Fruit fly (Drosophila melanogaster) whole organism, wandering third instar larva: ENCODE results near the gene CG13876.

Experiments used
- Abd-B ChIP-seq: fragments of >200 bp; optimal IDR thresholded peaks from 2 replicates; lab custom pipeline; 2017; ENCODE audit warnings: missing biosample characterization, missing genetic modification characterization
- CG32264 ChIP-seq: fragments of 200-800 bp; sonication (Bioruptor generic); optimal IDR thresholded peaks from 2 replicates; lab custom pipeline; 2016; ENCODE audit warnings: missing biosample characterization, missing genetic modification characterization
- CG9705 ChIP-seq: fragments of 200-800 bp; sonication (Bioruptor generic); optimal IDR thresholded peaks from 2 replicates; lab custom pipeline; 2018; ENCODE audit warnings: missing biosample characterization, mild to moderate bottlenecking, missing genetic modification characterization
- CrebA ChIP-seq: fragments of 200-800 bp; sonication (Bioruptor generic); optimal IDR thresholded peaks from 2 replicates; lab custom pipeline; 2016; ENCODE audit warnings: missing biosample characterization, mild to moderate bottlenecking, missing genetic modification characterization, borderline replicate concordance
- Dfd ChIP-seq: fragments of >200 bp; optimal IDR thresholded peaks from 2 replicates; lab custom pipeline; 2017; ENCODE audit warnings: missing biosample characterization, missing genetic modification characterization
- Dif ChIP-seq: fragments of 200-275, 200-300 bp; sonication (Bioruptor generic); optimal IDR thresholded peaks from 2 replicates; lab custom pipeline; 2018; ENCODE audit warnings: missing biosample characterization, missing genetic modification characterization; ENCODE audit not compliant: partially characterized antibody
- GATAd ChIP-seq: sonication (Bioruptor generic); optimal IDR thresholded peaks from 2 replicates; lab custom pipeline; 2016; ENCODE audit warnings: missing biosample characterization, missing genetic modification characterization
- HLH106 ChIP-seq: fragments of 200-800 bp; optimal IDR thresholded peaks from 3 replicates; lab custom pipeline; 2019; ENCODE audit warnings: missing biosample characterization, mild to moderate bottlenecking, missing genetic modification characterization, moderate library complexity
- Hnf4 ChIP-seq: fragments of 200-800 bp; sonication (Bioruptor generic); optimal IDR thresholded peaks from 2 replicates; lab custom pipeline; 2016; ENCODE audit warnings: missing biosample characterization, mild to moderate bottlenecking, missing genetic modification characterization
- Hr78 ChIP-seq: fragments of >200 bp; optimal IDR thresholded peaks from 2 replicates; lab custom pipeline; 2017; ENCODE audit warnings: missing biosample characterization, missing genetic modification characterization
- Hr83 ChIP-seq: fragments of 200-300 bp; sonication (Bioruptor generic); optimal IDR thresholded peaks from 2 replicates; lab custom pipeline; 2016; ENCODE audit warnings: missing biosample characterization, mild to moderate bottlenecking, missing genetic modification characterization, moderate library complexity; ENCODE audit not compliant: poor library complexity, severe bottlenecking
- Jra ChIP-seq: sonication (Bioruptor generic); optimal IDR thresholded peaks from 2 replicates; lab custom pipeline; 2016; ENCODE audit warnings: missing biosample characterization, missing genetic modification characterization
- Mio ChIP-seq: sonication (Bioruptor generic); optimal IDR thresholded peaks from 2 replicates; lab custom pipeline; 2016; ENCODE audit warnings: missing biosample characterization, missing genetic modification characterization
- Myc ChIP-seq: fragments of >200 bp; optimal IDR thresholded peaks from 2 replicates; lab custom pipeline; 2017
- N ChIP-seq: fragments of >200 bp; optimal IDR thresholded peaks from 2 replicates; lab custom pipeline; 2018; ENCODE audit warnings: missing biosample characterization, missing external identifiers, missing genetic modification characterization
- OdsH ChIP-seq: fragments of 200-800 bp; sonication (Bioruptor generic); optimal IDR thresholded peaks from 2 replicates; lab custom pipeline; 2016; ENCODE audit warnings: missing biosample characterization, mild to moderate bottlenecking, missing genetic modification characterization
- Rel ChIP-seq, 2 experiments: fragments of 200-800 bp; sonication (Bioruptor generic) in 1 of 2; optimal IDR thresholded peaks; 2 replicates in 1 of 2; 3 replicates in 1 of 2; lab custom pipeline; 2016 to 2019; ENCODE audit warnings: mild to moderate bottlenecking in 2 of 2, missing biosample characterization in 2 of 2, missing genetic modification characterization in 2 of 2, moderate library complexity in 1 of 2
- Sp1 ChIP-seq: fragments of 200-800 bp; sonication (Bioruptor generic); optimal IDR thresholded peaks from 3 replicates; lab custom pipeline; 2019; ENCODE audit warnings: missing biosample characterization, mild to moderate bottlenecking, missing genetic modification characterization, moderate library complexity
- Vsx2 ChIP-seq: fragments of 200-300, 225-300 bp; sonication (Bioruptor generic); optimal IDR thresholded peaks from 2 replicates; lab custom pipeline; 2018; ENCODE audit warnings: missing biosample characterization, missing genetic modification characterization; ENCODE audit not compliant: partially characterized antibody
- brk ChIP-seq: fragments of 200-800 bp; sonication (Bioruptor generic); optimal IDR thresholded peaks from 2 replicates; lab custom pipeline; 2016; ENCODE audit warnings: missing biosample characterization, mild to moderate bottlenecking, missing genetic modification characterization
- dl ChIP-seq, 2 experiments: fragments of 175-275, 200-275 bp in 1 of 2; fragments of 200-275 bp in 1 of 2; sonication (Bioruptor generic); optimal IDR thresholded peaks; lab custom pipeline; 2018; ENCODE audit warnings: mild to moderate bottlenecking in 2 of 2, missing biosample characterization in 2 of 2, missing genetic modification characterization in 2 of 2, moderate library complexity in 2 of 2; ENCODE audit not compliant: partially characterized antibody in 2 of 2, insufficient read depth in 1 of 2
- dmrt93B ChIP-seq: fragments of 200-800 bp; sonication (Bioruptor generic); optimal IDR thresholded peaks from 2 replicates; lab custom pipeline; 2018; ENCODE audit warnings: missing biosample characterization, mild to moderate bottlenecking, missing genetic modification characterization
- dsf ChIP-seq: sonication (Bioruptor generic); optimal IDR thresholded peaks from 2 replicates; lab custom pipeline; 2016; ENCODE audit warnings: missing biosample characterization, missing genetic modification characterization, borderline replicate concordance
- ey ChIP-seq: fragments of 200-800 bp; sonication (Bioruptor generic); optimal IDR thresholded peaks from 2 replicates; lab custom pipeline; 2016; ENCODE audit warnings: missing biosample characterization, missing genetic modification characterization
- foxo ChIP-seq, 2 experiments: fragments of 200-800 bp; sonication (Bioruptor generic); optimal IDR thresholded peaks; 2 replicates in 1 of 2; 3 replicates in 1 of 2; lab custom pipeline; 2016 to 2017; ENCODE audit warnings: missing biosample characterization in 2 of 2, missing genetic modification characterization in 2 of 2
- fru ChIP-seq: fragments of 200-800 bp; sonication (Bioruptor generic); optimal IDR thresholded peaks from 3 replicates; lab custom pipeline; 2016; ENCODE audit warnings: missing biosample characterization, mild to moderate bottlenecking, missing genetic modification characterization
- h ChIP-seq: fragments of 200-800 bp; sonication (Bioruptor generic); optimal IDR thresholded peaks from 3 replicates; lab custom pipeline; 2016; ENCODE audit warnings: missing biosample characterization, mild to moderate bottlenecking, missing genetic modification characterization
- jim ChIP-seq: fragments of 175-275, 200-325 bp; sonication (Bioruptor generic); optimal IDR thresholded peaks from 2 replicates; lab custom pipeline; 2016; ENCODE audit warnings: missing biosample characterization, mild to moderate bottlenecking, missing genetic modification characterization
- lola ChIP-seq: fragments of >200 bp; optimal IDR thresholded peaks from 2 replicates; lab custom pipeline; 2017; ENCODE audit warnings: missing biosample characterization, missing genetic modification characterization
- pan ChIP-seq: fragments of >200 bp; optimal IDR thresholded peaks from 2 replicates; lab custom pipeline; 2017
- psq ChIP-seq: fragments of 200-800 bp; sonication (Bioruptor generic); optimal IDR thresholded peaks from 3 replicates; lab custom pipeline; 2017; ENCODE audit warnings: missing biosample characterization, mild to moderate bottlenecking, missing genetic modification characterization, moderate library complexity
- rgr ChIP-seq: fragments of 200-800 bp; sonication (Bioruptor generic); optimal IDR thresholded peaks from 3 replicates; lab custom pipeline; 2016; ENCODE audit warnings: missing biosample characterization, mild to moderate bottlenecking, missing genetic modification characterization
- sage ChIP-seq: fragments of 200-800 bp; sonication (Bioruptor generic); optimal IDR thresholded peaks from 2 replicates; lab custom pipeline; 2016; ENCODE audit warnings: missing biosample characterization, mild to moderate bottlenecking, missing genetic modification characterization
- sv ChIP-seq: fragments of 200-800 bp; sonication (Bioruptor generic); optimal IDR thresholded peaks from 3 replicates; lab custom pipeline; 2016; ENCODE audit warnings: missing biosample characterization, missing genetic modification characterization
- tai ChIP-seq: sonication (Bioruptor generic); optimal IDR thresholded peaks from 2 replicates; lab custom pipeline; 2016; ENCODE audit warnings: missing biosample characterization, missing genetic modification characterization
- woc ChIP-seq: sonication (Bioruptor generic); optimal IDR thresholded peaks from 2 replicates; lab custom pipeline; 2016; ENCODE audit warnings: missing biosample characterization, mild to moderate bottlenecking, missing genetic modification characterization

The CG13876 gene

dm6 chr3L:223019-223902, 17.3 kb downstream of the CG13876 start, which contains the start of the genes pyx and CG33229 (continued):
- peak; percentile 53 for TF ChIP-seq psq
- no peak for TF ChIP-seq pan (lab: Kevin White, UChicago)
- TF ChIP-seq tai (GFP tag; lab: Kevin White, UChicago), result no peak
- peak; percentile 85 for TF ChIP-seq HLH106 (tag; lab: Kevin White, UChicago)
- TF ChIP-seq Hr78 (GFP tag; lab: Kevin White, UChicago), result no peak
- TF ChIP-seq CG32264, result no peak
- peak; percentile 37 for TF ChIP-seq woc
- TF ChIP-seq Vsx2, result no peak
- no peak for TF ChIP-seq lola (GFP tag; lab: Kevin White, UChicago)
- no peak for TF ChIP-seq Myc (lab: Kevin White, UChicago)
- TF ChIP-seq GATAd (GFP tag; lab: Kevin White, UChicago), result no peak
- peak; percentile 58 for TF ChIP-seq rgr (GFP tag; lab: Kevin White, UChicago)
- TF ChIP-seq OdsH (GFP tag; lab: Kevin White, UChicago), result peak; percentile 60
- peak; percentile 17 for TF ChIP-seq jim (GFP tag; lab: Kevin White, UChicago)
- peak; percentile 3 for TF ChIP-seq Rel (GFP tag; optimal IDR thresholded peaks at IDR 0.05; lab: Kevin White, UChicago)
- no peak for TF ChIP-seq Rel (tag; optimal IDR thresholded peaks at IDR 0.05; lab: Kevin White, UChicago)
- TF ChIP-seq CG9705 (GFP tag; lab: Kevin White, UChicago), result peak; percentile 67
- peak; percentile 77 for TF ChIP-seq ey (GFP tag; lab: Kevin White, UChicago)

- TF ChIP-seq Hr83 (peak; percentile 52), tai (GFP tag; lab: Kevin White, UChicago) (peak; percentile 56), dl (GFP tag; optimal IDR thresholded peaks at IDR 0.05; lab: Kevin White, UChicago; ENCODE audit: insufficient read depth in 1 of 2, partially characterized antibody in 2 of 2) (peak in 1 of 2 experiments; percentile 32), Dif (GFP tag; lab: Kevin White, UChicago) (peak; percentile 76), fru (GFP tag; lab: Kevin White, UChicago) (no peak), jim (GFP tag; lab: Kevin White, UChicago) (peak; percentile 72), OdsH (GFP tag; lab: Kevin White, UChicago) (peak; percentile 14), Mio (GFP tag; lab: Kevin White, UChicago) (peak; percentile 19), brk (no peak), h (no peak), Vsx2 (no peak), foxo (GFP tag; optimal IDR thresholded peaks at IDR 0.05; lab: Kevin White, UChicago) (no peak), Abd-B (no peak), Sp1 (GFP tag; lab: Kevin White, UChicago) (peak; percentile 28), psq (no peak), woc (no peak), ey (GFP tag; lab: Kevin White, UChicago) (no peak), Hnf4 (GFP tag; lab: Kevin White, UChicago) (peak; percentile 72), CG9705 (GFP tag; lab: Kevin White, UChicago) (no peak), Dfd (GFP tag; lab: Kevin White, UChicago) (no peak), Rel (GFP tag; optimal IDR thresholded peaks at IDR 0.05; lab: Kevin White, UChicago) (no peak), Rel (tag; optimal IDR thresholded peaks at IDR 0.05; lab: Kevin White, UChicago) (peak; percentile 29), CG32264 (no peak), CrebA (GFP tag; lab: Kevin White, UChicago) (no peak), Myc (lab: Kevin White, UChicago) (no peak)
Observed at dm6 chr3L:224004-224951, 18.3 kb downstream of the CG13876 start.

dm6 chr3L:225120-225519, 19.2 kb downstream of the CG13876 start:
- TF ChIP-seq lola (GFP tag; lab: Kevin White, UChicago) (no peak), Dfd (GFP tag; lab: Kevin White, UChicago) (no peak), foxo (GFP tag; optimal IDR thresholded peaks at IDR 0.05; lab: Kevin White, UChicago) (no peak), Mio (GFP tag; lab: Kevin White, UChicago) (no peak), CrebA (GFP tag; lab: Kevin White, UChicago) (no peak), Jra (GFP tag; lab: Kevin White, UChicago) (no peak), h (no peak), dl (GFP tag; optimal IDR thresholded peaks at IDR 0.05; lab: Kevin White, UChicago; ENCODE audit: insufficient read depth in 1 of 2, partially characterized antibody in 2 of 2) (no peak), Sp1 (GFP tag; lab: Kevin White, UChicago) (no peak), dmrt93B (no peak), woc (peak; percentile 14), Abd-B (no peak), CG32264 (peak; percentile 18), CG9705 (GFP tag; lab: Kevin White, UChicago) (no peak), brk (peak; percentile 30), Hr78 (GFP tag; lab: Kevin White, UChicago) (no peak), sv (GFP tag; lab: Kevin White, UChicago) (no peak), HLH106 (tag; lab: Kevin White, UChicago) (no peak), rgr (GFP tag; lab: Kevin White, UChicago) (no peak), dsf (GFP tag; lab: Kevin White, UChicago) (no peak), sage (GFP tag; lab: Kevin White, UChicago) (peak; percentile 39), Hr83 (peak; percentile 7), GATAd (GFP tag; lab: Kevin White, UChicago) (no peak), tai (GFP tag; lab: Kevin White, UChicago) (no peak), pan (lab: Kevin White, UChicago) (no peak), fru (GFP tag; lab: Kevin White, UChicago) (no peak), jim (GFP tag; lab: Kevin White, UChicago) (no peak), N (GFP tag; lab: Kevin White, UChicago) (no peak)
